Fruit fly (Drosophila melanogaster) whole organism, prepupa: ENCODE data around the gene Uba2.

Experiments
- Blimp-1 ChIP-seq: fragments of 200-800 bp; sonication (Bioruptor generic); optimal IDR thresholded peaks from 3 replicates; lab custom pipeline; 2017; ENCODE audit warnings: missing biosample characterization, missing genetic modification characterization, mild to moderate bottlenecking, moderate library complexity, missing genetic modification reagents
- CG10669 ChIP-seq: fragments of 200-800 bp; sonication (Bioruptor generic); optimal IDR thresholded peaks from 3 replicates; lab custom pipeline; 2018; ENCODE audit warnings: missing biosample characterization, mild to moderate bottlenecking, missing genetic modification characterization, moderate library complexity
- CG11294 ChIP-seq: fragments of 200-800 bp; sonication (Bioruptor generic); IDR thresholded peaks from 2 replicates; pipeline ENCODE4 v1.3.6; 2022; ENCODE audit warnings: missing biosample characterization, missing genetic modification characterization
- CG11762 ChIP-seq: fragments of 200-800 bp; sonication (Bioruptor generic); optimal IDR thresholded peaks from 3 replicates; lab custom pipeline; 2016; ENCODE audit warnings: missing biosample characterization, missing genetic modification characterization; ENCODE audit not compliant: insufficient read depth
- CG11902 ChIP-seq: fragments of 200-800 bp; sonication (Bioruptor generic); optimal IDR thresholded peaks from 3 replicates; lab custom pipeline; 2016; ENCODE audit warnings: missing biosample characterization, missing genetic modification characterization
- CG15336 ChIP-seq: fragments of 200-800 bp; sonication (Bioruptor generic); IDR thresholded peaks from 2 replicates; pipeline ENCODE4 v1.3.6; 2022; ENCODE audit warnings: missing biosample characterization, missing genetic modification characterization
- CG1621 ChIP-seq: fragments of 200-800 bp; sonication (Bioruptor generic); optimal IDR thresholded peaks from 3 replicates; lab custom pipeline; 2018; ENCODE audit warnings: missing biosample characterization, mild to moderate bottlenecking, missing genetic modification characterization
- CG16779 ChIP-seq: fragments of 200-800 bp; sonication (Bioruptor generic); optimal IDR thresholded peaks from 3 replicates; lab custom pipeline; 2017; ENCODE audit warnings: missing biosample characterization, mild to moderate bottlenecking, missing genetic modification characterization
- CG3032 ChIP-seq: fragments of 200-800 bp; optimal IDR thresholded peaks from 2 replicates; lab custom pipeline; 2019; ENCODE audit warnings: missing biosample characterization, mild to moderate bottlenecking, missing genetic modification characterization, moderate library complexity
- CG31627 ChIP-seq: fragments of 200-800 bp; sonication (Bioruptor generic); optimal IDR thresholded peaks from 3 replicates; lab custom pipeline; 2016; ENCODE audit warnings: missing biosample characterization, missing genetic modification characterization
- CG32006 ChIP-seq: fragments of 200-800 bp; sonication (Bioruptor generic); optimal IDR thresholded peaks from 3 replicates; lab custom pipeline; 2017; ENCODE audit warnings: missing biosample characterization, mild to moderate bottlenecking, missing genetic modification characterization
- CG34406 ChIP-seq: fragments of 200-800 bp; sonication (Bioruptor generic); optimal IDR thresholded peaks from 3 replicates; lab custom pipeline; 2016; ENCODE audit warnings: missing biosample characterization, missing genetic modification characterization
- CG3919 ChIP-seq: fragments of 200-800 bp; sonication (Bioruptor generic); optimal IDR thresholded peaks from 3 replicates; lab custom pipeline; 2016; ENCODE audit warnings: missing biosample characterization, missing genetic modification characterization
- CG4318 ChIP-seq: fragments of 200-800 bp; sonication (Bioruptor generic); optimal IDR thresholded peaks from 3 replicates; lab custom pipeline; 2017; ENCODE audit warnings: missing biosample characterization, mild to moderate bottlenecking, missing genetic modification characterization
- CG6276 ChIP-seq: fragments of 200-800 bp; sonication (Bioruptor generic); optimal IDR thresholded peaks from 2 replicates; lab custom pipeline; 2017; ENCODE audit warnings: missing biosample characterization, mild to moderate bottlenecking, missing genetic modification characterization
- CG6792 ChIP-seq: fragments of 200-800 bp; sonication (Bioruptor generic); optimal IDR thresholded peaks from 3 replicates; lab custom pipeline; 2016; ENCODE audit warnings: missing biosample characterization, missing genetic modification characterization
- CG6854 ChIP-seq: fragments of 200-800 bp; sonication (Bioruptor generic); optimal IDR thresholded peaks from 2 replicates; lab custom pipeline; 2017; ENCODE audit warnings: missing biosample characterization, mild to moderate bottlenecking, missing genetic modification characterization
- CG8119 ChIP-seq: fragments of 200-800 bp; sonication (Bioruptor generic); IDR thresholded peaks from 3 replicates; pipeline ENCODE4 v1.3.6; 2022; ENCODE audit warnings: missing biosample characterization, missing genetic modification characterization
- CG8319 ChIP-seq: fragments of 200-800 bp; sonication (Bioruptor generic); optimal IDR thresholded peaks from 3 replicates; lab custom pipeline; 2016; ENCODE audit warnings: missing biosample characterization, missing genetic modification characterization
- CG8632 ChIP-seq: fragments of 200-800 bp; sonication (Bioruptor generic); optimal IDR thresholded peaks from 3 replicates; lab custom pipeline; 2016; ENCODE audit warnings: missing biosample characterization, missing genetic modification characterization
- CG9139 ChIP-seq: fragments of 200-800 bp; sonication (Bioruptor generic); optimal IDR thresholded peaks from 3 replicates; lab custom pipeline; 2017; ENCODE audit warnings: missing biosample characterization, mild to moderate bottlenecking, missing genetic modification characterization
- Eip75B ChIP-seq: fragments of 200-800 bp; sonication (Bioruptor generic); optimal IDR thresholded peaks from 3 replicates; lab custom pipeline; 2016; ENCODE audit warnings: missing biosample characterization, missing genetic modification characterization
- Eip78C ChIP-seq: fragments of 200-800 bp; sonication (Bioruptor generic); peaks from one replicate; lab custom pipeline; 2016; ENCODE audit warnings: missing biosample characterization, missing genetic modification characterization
- Eip93F ChIP-seq: fragments of 200-800 bp; sonication (Bioruptor generic); optimal IDR thresholded peaks from 2 replicates; lab custom pipeline; 2016; ENCODE audit warnings: missing biosample characterization, mild to moderate bottlenecking, missing genetic modification characterization
- Ets21C ChIP-seq: fragments of 200-800 bp; sonication (Bioruptor generic); optimal IDR thresholded peaks from 3 replicates; lab custom pipeline; 2016; ENCODE audit warnings: missing biosample characterization, missing genetic modification characterization
- Ets96B ChIP-seq: fragments of 200-800 bp; optimal IDR thresholded peaks from 2 replicates; lab custom pipeline; 2019; ENCODE audit warnings: missing biosample characterization, mild to moderate bottlenecking, missing genetic modification characterization, moderate library complexity
- Gug ChIP-seq: fragments of 200-800 bp; sonication (Bioruptor generic); IDR thresholded peaks from 2 replicates; pipeline ENCODE4 v1.3.6; 2022; ENCODE audit warnings: missing biosample characterization, missing genetic modification characterization
- Hr38 ChIP-seq: sonication (Bioruptor generic); optimal IDR thresholded peaks from 2 replicates; lab custom pipeline; 2016; ENCODE audit warnings: missing biosample characterization, missing genetic modification characterization
- Hr39 ChIP-seq: fragments of 200-800 bp; sonication (Bioruptor generic); optimal IDR thresholded peaks from 2 replicates; lab custom pipeline; 2016; ENCODE audit warnings: missing biosample characterization, missing genetic modification characterization
- Hr4 ChIP-seq: fragments of 200-800 bp; sonication (Bioruptor generic); optimal IDR thresholded peaks from 3 replicates; lab custom pipeline; 2016; ENCODE audit warnings: missing biosample characterization, missing genetic modification characterization
- Lpt ChIP-seq: fragments of 200-800 bp; sonication (Bioruptor generic); optimal IDR thresholded peaks from 3 replicates; lab custom pipeline; 2016; ENCODE audit warnings: missing biosample characterization, missing genetic modification characterization
- Met ChIP-seq: fragments of 200-800 bp; sonication (Bioruptor generic); optimal IDR thresholded peaks from 3 replicates; lab custom pipeline; 2016; ENCODE audit warnings: missing biosample characterization, missing genetic modification characterization
- OdsH ChIP-seq: fragments of 200-800 bp; sonication (Bioruptor generic); optimal IDR thresholded peaks from 3 replicates; lab custom pipeline; 2016; ENCODE audit warnings: missing biosample characterization, missing genetic modification characterization
- Smox ChIP-seq: fragments of 200-800 bp; sonication (Bioruptor generic); optimal IDR thresholded peaks from 3 replicates; lab custom pipeline; 2016; ENCODE audit warnings: missing biosample characterization, missing genetic modification characterization
- Sox102F ChIP-seq: fragments of 200-800 bp; sonication (Bioruptor generic); optimal IDR thresholded peaks from 2 replicates; lab custom pipeline; 2016; ENCODE audit warnings: missing biosample characterization, mild to moderate bottlenecking, missing genetic modification characterization
- Sox15 ChIP-seq: fragments of 200-800 bp; sonication (Bioruptor generic); optimal IDR thresholded peaks from 3 replicates; lab custom pipeline; 2016; ENCODE audit warnings: missing biosample characterization, missing genetic modification characterization
- achi ChIP-seq: fragments of 200-800 bp; sonication (Bioruptor generic); optimal IDR thresholded peaks from 3 replicates; lab custom pipeline; 2016; ENCODE audit warnings: missing biosample characterization, missing genetic modification characterization
- acj6 ChIP-seq: fragments of 200-800 bp; sonication (Bioruptor generic); optimal IDR thresholded peaks from 3 replicates; lab custom pipeline; 2016; ENCODE audit warnings: missing biosample characterization, missing genetic modification characterization
- cyc ChIP-seq: fragments of 200-800 bp; sonication (Bioruptor generic); optimal IDR thresholded peaks from 3 replicates; lab custom pipeline; 2016; ENCODE audit warnings: missing biosample characterization, missing genetic modification characterization
- dac ChIP-seq: fragments of 200-800 bp; sonication (Bioruptor generic); optimal IDR thresholded peaks from 2 replicates; lab custom pipeline; 2017; ENCODE audit warnings: missing biosample characterization, mild to moderate bottlenecking, missing genetic modification characterization
- dsx ChIP-seq: fragments of 200-800 bp; optimal IDR thresholded peaks from 3 replicates; lab custom pipeline; 2019; ENCODE audit warnings: missing biosample characterization, mild to moderate bottlenecking, missing genetic modification characterization, moderate library complexity; ENCODE audit not compliant: poor library complexity, severe bottlenecking
- eg ChIP-seq: fragments of 200-800 bp; sonication (Bioruptor generic); IDR thresholded peaks from 3 replicates; pipeline ENCODE4 v1.3.6; 2022; ENCODE audit warnings: missing biosample characterization, missing genetic modification characterization
- esn ChIP-seq: fragments of 200-800 bp; sonication (Bioruptor generic); optimal IDR thresholded peaks from 2 replicates; lab custom pipeline; 2016; ENCODE audit warnings: missing biosample characterization, mild to moderate bottlenecking, missing genetic modification characterization, moderate library complexity
- fd59A ChIP-seq: fragments of 200-800 bp; sonication (Bioruptor generic); optimal IDR thresholded peaks from 2 replicates; lab custom pipeline; 2017; ENCODE audit warnings: missing biosample characterization, mild to moderate bottlenecking, missing genetic modification characterization, missing genetic modification reagents
- fd85E ChIP-seq: fragments of 200-800 bp; sonication (Bioruptor generic); optimal IDR thresholded peaks from 3 replicates; lab custom pipeline; 2016; ENCODE audit warnings: missing biosample characterization, missing genetic modification characterization
- fkh ChIP-seq: fragments of 200-800 bp; sonication (Bioruptor generic); optimal IDR thresholded peaks from 3 replicates; lab custom pipeline; 2017; ENCODE audit warnings: missing biosample characterization, mild to moderate bottlenecking, missing genetic modification characterization, moderate library complexity
- lz ChIP-seq: fragments of 200-800 bp; sonication (Bioruptor generic); optimal IDR thresholded peaks from 3 replicates; lab custom pipeline; 2016; ENCODE audit warnings: missing biosample characterization, missing genetic modification characterization
- pdm3 ChIP-seq: fragments of 200-800 bp; sonication (Bioruptor generic); optimal IDR thresholded peaks from 3 replicates; lab custom pipeline; 2016; ENCODE audit warnings: missing biosample characterization, missing genetic modification characterization
- salr ChIP-seq, 2 experiments: fragments of 200-800 bp; sonication (Bioruptor generic); optimal IDR thresholded peaks; 3 replicates each; lab custom pipeline; 2016 to 2018; ENCODE audit warnings: missing biosample characterization in 2 of 2, missing genetic modification characterization in 2 of 2, mild to moderate bottlenecking in 1 of 2
- spab ChIP-seq: fragments of 200-800 bp; sonication (Bioruptor generic); optimal IDR thresholded peaks from 2 replicates; lab custom pipeline; 2017; ENCODE audit warnings: missing biosample characterization, mild to moderate bottlenecking, missing genetic modification characterization, missing genetic modification reagents
- ss ChIP-seq, 2 experiments: fragments of 200-800 bp; sonication (Bioruptor generic); optimal IDR thresholded peaks; 2 replicates in 1 of 2; 3 replicates in 1 of 2; lab custom pipeline; 2017 to 2018; ENCODE audit warnings: mild to moderate bottlenecking in 2 of 2, missing biosample characterization in 2 of 2, missing genetic modification characterization in 2 of 2, moderate library complexity in 1 of 2
- svp ChIP-seq: fragments of 200-800 bp; sonication (Bioruptor generic); peaks from one replicate; lab custom pipeline; 2016; ENCODE audit warnings: missing biosample characterization, missing genetic modification characterization
- vri ChIP-seq: fragments of 200-800 bp; sonication (Bioruptor generic); optimal IDR thresholded peaks from 3 replicates; lab custom pipeline; 2016; ENCODE audit warnings: missing biosample characterization, mild to moderate bottlenecking, missing genetic modification characterization

Uba2 gene

DNA sequence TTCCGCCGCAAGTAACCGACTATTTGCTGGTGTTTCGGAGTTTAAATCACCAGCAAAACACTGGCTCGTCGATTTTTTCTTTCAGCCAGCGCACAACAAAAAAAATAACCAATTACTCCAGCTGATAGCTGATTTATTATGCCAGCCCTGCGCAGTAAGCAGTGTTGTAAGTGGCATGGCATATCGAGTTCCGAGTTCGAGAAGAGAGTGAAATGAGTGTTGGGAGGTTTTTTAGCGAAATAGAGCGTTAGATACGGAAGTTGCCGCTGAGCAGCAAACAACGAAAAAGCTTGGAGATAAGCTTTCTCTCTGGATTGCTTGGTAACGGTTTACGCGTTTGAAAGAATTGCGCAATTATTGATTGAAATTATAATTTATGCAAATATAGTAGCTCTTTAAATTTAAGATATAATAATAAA lies 36.0 kb downstream of the Uba2 start, which contains the start of gene CG7565:
TSS of gene CG7565 (minus strand) at position 137 of the 419 bp plus-strand sequence.
- TF ChIP-seq CG3919 (GFP tag; lab: Kevin White, UChicago) (peak; percentile 44), OdsH (GFP tag; lab: Kevin White, UChicago) (peak; percentile 12), CG8632 (GFP tag; lab: Kevin White, UChicago) (no peak), acj6 (GFP tag; lab: Kevin White, UChicago) (no peak), CG32006 (no peak), CG16779 (tag; lab: Kevin White, UChicago) (no peak), dsx (GFP tag; lab: Kevin White, UChicago) (no peak), CG31627 (peak; percentile 9), CG11294 (GFP tag; lab: Robert Waterston, UW) (no peak), svp (GFP tag; lab: Kevin White, UChicago) (no peak), CG9139 (no peak), dac (no peak), Lpt (GFP tag; lab: Kevin White, UChicago) (no peak), CG6854 (GFP tag; lab: Kevin White, UChicago) (no peak), lz (peak; percentile 16), Ets21C (GFP tag; lab: Kevin White, UChicago) (no peak), ss (GFP tag; optimal IDR thresholded peaks at IDR 0.05; lab: Kevin White, UChicago) (peak in 1 of 2 experiments; percentile 1), Hr39 (GFP tag; lab: Kevin White, UChicago) (no peak), achi (GFP tag; lab: Kevin White, UChicago) (no peak), Sox102F (peak; percentile 36), eg (0 out of 3 replicates have a peak, but pooled peaks have one; percentile 37), CG8319 (GFP tag; lab: Kevin White, UChicago) (peak; percentile 7), pdm3 (GFP tag; lab: Kevin White, UChicago) (no peak), CG6792 (peak; percentile 19), CG11762 (GFP tag; lab: Kevin White, UChicago) (no peak), CG8119 (GFP tag; lab: Robert Waterston, UW) (peak; percentile 33; the same call in 1 of the 3 replicates), fd85E (GFP tag; lab: Kevin White, UChicago) (no peak), Eip78C (GFP tag; lab: Kevin White, UChicago) (peak; percentile 56), Ets96B (tag; lab: Kevin White, UChicago) (no peak), Met (GFP tag; lab: Kevin White, UChicago) (peak; percentile 26), Gug (GFP tag; lab: Robert Waterston, UW) (no peak), CG4318 (GFP tag; lab: Kevin White, UChicago) (no peak), CG11902 (no peak), Smox (no peak), salr (GFP tag; optimal IDR thresholded peaks at IDR 0.05; lab: Kevin White, UChicago) (no peak), Eip75B (GFP tag; lab: Kevin White, UChicago) (no peak), Sox15 (GFP tag; lab: Kevin White, UChicago) (no peak), Eip93F (GFP tag; lab: Kevin White, UChicago) (no peak), spab (GFP tag; lab: Kevin White, UChicago) (no peak), CG10669 (peak; percentile 8), fkh (GFP tag; lab: Kevin White, UChicago) (peak; percentile 13), CG34406 (GFP tag; lab: Kevin White, UChicago) (no peak), CG6276 (GFP tag; lab: Kevin White, UChicago) (no peak), CG15336 (GFP tag; lab: Robert Waterston, UW) (0 out of 2 replicates have a peak, but pooled peaks have one; percentile 27), Blimp-1 (no peak), esn (GFP tag; lab: Kevin White, UChicago) (peak; percentile 46), fd59A (GFP tag; lab: Kevin White, UChicago) (no peak), Hr4 (GFP tag; lab: Kevin White, UChicago) (no peak), CG3032 (tag; lab: Kevin White, UChicago) (no peak), Hr38 (no peak), vri (GFP tag; lab: Kevin White, UChicago) (peak; percentile 84), CG1621 (tag; lab: Kevin White, UChicago) (no peak), cyc (GFP tag; lab: Kevin White, UChicago) (no peak)
